Worm (Caenorhabditis elegans) whole organism, mixed stage, embryonic: ENCODE data around the gene byn-1.

Experiments
- M03D4.4 ChIP-seq: sonication (generic microtip); optimal IDR thresholded peaks from 2 replicates; lab custom pipeline; 2017; ENCODE audit warnings: mild to moderate bottlenecking, missing genetic modification characterization, missing compliant biosample characterization
- bed-3 ChIP-seq: fragments of 200-800 bp; sonication (Bioruptor generic); optimal IDR thresholded peaks from 3 replicates; lab custom pipeline; 2018; ENCODE audit warnings: mild to moderate bottlenecking, missing genetic modification characterization, moderate library complexity, missing compliant biosample characterization
- blmp-1 ChIP-seq: fragments of 150-350 bp; optimal IDR thresholded peaks from 2 replicates; lab custom pipeline; 2014; ENCODE audit warnings: missing biosample characterization, missing genetic modification characterization
- ceh-39 ChIP-seq: fragments of 150-350 bp; optimal IDR thresholded peaks from 2 replicates; lab custom pipeline; 2014; ENCODE audit warnings: missing biosample characterization, missing genetic modification characterization
- ceh-43 ChIP-seq: fragments of 200-800 bp; sonication (Bioruptor generic); optimal IDR thresholded peaks from 2 replicates; lab custom pipeline; 2018; ENCODE audit warnings: mild to moderate bottlenecking, missing genetic modification characterization, moderate library complexity, missing compliant biosample characterization
- ceh-83 ChIP-seq: fragments of 200-800 bp; sonication (Bioruptor generic); optimal IDR thresholded peaks from 2 replicates; lab custom pipeline; 2018; ENCODE audit warnings: mild to moderate bottlenecking, missing genetic modification characterization, missing compliant biosample characterization
- ces-1 ChIP-seq: fragments of 150-350 bp; optimal IDR thresholded peaks from 2 replicates; lab custom pipeline; 2014; ENCODE audit warnings: missing biosample characterization, missing genetic modification reagents, missing genetic modification characterization
- drap-1 ChIP-seq: fragments of 200-800 bp; sonication (Bioruptor generic); optimal IDR thresholded peaks from 3 replicates; lab custom pipeline; 2018; ENCODE audit warnings: mild to moderate bottlenecking, missing genetic modification characterization, missing compliant biosample characterization
- elt-1 ChIP-seq: sonication (generic microtip); optimal IDR thresholded peaks from 2 replicates; lab custom pipeline; 2017; ENCODE audit warnings: missing genetic modification characterization, mild to moderate bottlenecking, missing compliant biosample characterization, antibody characterized with exemption, moderate library complexity, borderline replicate concordance; ENCODE audit not compliant: insufficient read depth
- flh-1 ChIP-seq: fragments of 200-800 bp; sonication (Bioruptor generic); optimal IDR thresholded peaks from 2 replicates; lab custom pipeline; 2018; ENCODE audit warnings: mild to moderate bottlenecking, missing genetic modification characterization, moderate library complexity, missing compliant biosample characterization
- ham-2 ChIP-seq: fragments of 200-800 bp; sonication (Bioruptor generic); optimal IDR thresholded peaks from 2 replicates; lab custom pipeline; 2018; ENCODE audit warnings: mild to moderate bottlenecking, missing genetic modification characterization, missing compliant biosample characterization
- hlh-1 ChIP-seq: fragments of 150-350 bp; optimal IDR thresholded peaks from 2 replicates; lab custom pipeline; 2014; ENCODE audit warnings: missing biosample characterization, missing genetic modification reagents, missing genetic modification characterization
- lin-13 ChIP-seq: fragments of 150-350 bp; optimal IDR thresholded peaks from 2 replicates; lab custom pipeline; 2014; ENCODE audit warnings: missing biosample characterization, missing genetic modification characterization
- lin-32 ChIP-seq: fragments of 200-800 bp; sonication (Bioruptor generic); optimal IDR thresholded peaks from 2 replicates; lab custom pipeline; 2018; ENCODE audit warnings: mild to moderate bottlenecking, missing genetic modification characterization, missing compliant biosample characterization
- lsy-2 ChIP-seq: fragments of 150-350 bp; optimal IDR thresholded peaks from 2 replicates; lab custom pipeline; 2014; ENCODE audit warnings: missing biosample characterization, missing genetic modification characterization
- mab-5 ChIP-seq: fragments of 150-350 bp; optimal IDR thresholded peaks from 2 replicates; lab custom pipeline; 2014; ENCODE audit warnings: missing biosample characterization, missing genetic modification characterization
- mep-1 ChIP-seq: fragments of 150-350 bp; optimal IDR thresholded peaks from 2 replicates; lab custom pipeline; 2017; ENCODE audit warnings: missing biosample characterization, missing genetic modification reagents, missing genetic modification characterization, inconsistent platforms
- mls-2 ChIP-seq: sonication (generic microtip); optimal IDR thresholded peaks from 2 replicates; lab custom pipeline; 2016; ENCODE audit warnings: mild to moderate bottlenecking, missing genetic modification characterization, moderate library complexity, missing compliant biosample characterization
- nhr-12 ChIP-seq: fragments of 150-350 bp; optimal IDR thresholded peaks from 2 replicates; lab custom pipeline; 2014; ENCODE audit warnings: missing biosample characterization, missing genetic modification characterization
- nhr-2 ChIP-seq: fragments of 150-350 bp; optimal IDR thresholded peaks from 2 replicates; lab custom pipeline; 2014; ENCODE audit warnings: missing biosample characterization, missing genetic modification characterization
- nhr-237 ChIP-seq: fragments of 150-350 bp; optimal IDR thresholded peaks from 2 replicates; lab custom pipeline; 2014; ENCODE audit warnings: missing biosample characterization, missing genetic modification characterization
- nhr-28 ChIP-seq: fragments of 150-350 bp; optimal IDR thresholded peaks from 2 replicates; lab custom pipeline; 2014; ENCODE audit warnings: missing biosample characterization, missing genetic modification characterization
- nhr-76 ChIP-seq: sonication (generic microtip); optimal IDR thresholded peaks from 2 replicates; lab custom pipeline; 2017; ENCODE audit warnings: missing biosample characterization, missing genetic modification characterization
- pha-4 ChIP-seq: fragments of 150-350 bp; optimal IDR thresholded peaks from 2 replicates; lab custom pipeline; 2018; ENCODE audit warnings: missing biosample characterization, missing genetic modification reagents, missing genetic modification characterization
- sem-2 ChIP-seq: fragments of 200-800 bp; sonication (Bioruptor generic); optimal IDR thresholded peaks from 2 replicates; lab custom pipeline; 2018; ENCODE audit warnings: mild to moderate bottlenecking, missing genetic modification characterization, missing compliant biosample characterization
- snpc-4 ChIP-seq: fragments of 150-350 bp; optimal IDR thresholded peaks from 2 replicates; lab custom pipeline; 2014; ENCODE audit warnings: missing biosample characterization, missing genetic modification characterization
- sptf-1 ChIP-seq: sonication (generic microtip); optimal IDR thresholded peaks from 2 replicates; lab custom pipeline; 2017; ENCODE audit warnings: mild to moderate bottlenecking, missing genetic modification characterization, moderate library complexity, missing compliant biosample characterization
- unc-39 ChIP-seq: fragments of 150-350 bp; optimal IDR thresholded peaks from 2 replicates; lab custom pipeline; 2014; ENCODE audit warnings: missing biosample characterization, missing genetic modification characterization
- unc-62 ChIP-seq: fragments of 150-350 bp; optimal IDR thresholded peaks from 2 replicates; lab custom pipeline; 2014; ENCODE audit warnings: missing biosample characterization, missing genetic modification reagents, missing genetic modification characterization
- zip-8 ChIP-seq: fragments of 150-350 bp; optimal IDR thresholded peaks from 2 replicates; lab custom pipeline; 2014; ENCODE audit warnings: missing biosample characterization, missing genetic modification characterization
- ztf-11 ChIP-seq: fragments of 150-350 bp; optimal IDR thresholded peaks from 2 replicates; lab custom pipeline; 2014; ENCODE audit warnings: missing biosample characterization, missing genetic modification characterization

Gene byn-1

ce11 chrIII:6953373-6953772 is 21.6 kb downstream of the byn-1 start:
- no peak for TF ChIP-seq ham-2
- TF ChIP-seq pha-4 (tag; lab: Kevin White, UChicago) = no peak
- TF ChIP-seq mep-1 (tag; lab: Kevin White, UChicago) = no peak
- TF ChIP-seq ces-1 (GFP tag; lab: Kevin White, UChicago) = no peak
- TF ChIP-seq blmp-1 (tag; lab: Kevin White, UChicago) = no peak
- no peak for TF ChIP-seq nhr-2
- no peak for TF ChIP-seq ceh-43 (GFP tag; lab: Kevin White, UChicago)
- no peak for TF ChIP-seq sem-2
- TF ChIP-seq lin-13 (tag; lab: Kevin White, UChicago) = no peak
- no peak for TF ChIP-seq lsy-2 (tag; lab: Kevin White, UChicago)
- TF ChIP-seq bed-3 (GFP tag; lab: Kevin White, UChicago) = no peak
- no peak for TF ChIP-seq drap-1
- no peak for TF ChIP-seq snpc-4 (tag; lab: Kevin White, UChicago)
- no peak for TF ChIP-seq mab-5 (tag; lab: Kevin White, UChicago)
- TF ChIP-seq unc-62 (GFP tag; lab: Kevin White, UChicago) = no peak
- TF ChIP-seq ceh-39 = no peak
- no peak for TF ChIP-seq sptf-1
- no peak for TF ChIP-seq nhr-237

- no peak for TF ChIP-seq lsy-2 (tag; lab: Kevin White, UChicago)
- TF ChIP-seq, all 35 proteins: peak for 0
These were observed 22.2 kb downstream of the byn-1 start for ce11 chrIII:6953978-6954377.

- TF ChIP-seq ceh-43 (GFP tag; lab: Kevin White, UChicago) (no peak), M03D4.4 (tag; lab: Kevin White, UChicago) (no peak), unc-62 (GFP tag; lab: Kevin White, UChicago) (no peak), ztf-11 (tag; lab: Kevin White, UChicago) (no peak), mls-2 (tag; lab: Kevin White, UChicago) (no peak), drap-1 (no peak), sem-2 (no peak), blmp-1 (tag; lab: Kevin White, UChicago) (no peak), mep-1 (tag; lab: Kevin White, UChicago) (no peak), lin-13 (tag; lab: Kevin White, UChicago) (no peak), sptf-1 (no peak), ceh-39 (no peak)
These were observed 24.0 kb downstream of the byn-1 start for ce11 chrIII:6955766-6956165.

- TF ChIP-seq zip-8 (tag; lab: Kevin White, UChicago) (peak; percentile 91), nhr-28 (tag; lab: Kevin White, UChicago) (no peak), nhr-12 (tag; lab: Kevin White, UChicago) (no peak)
These were observed 27.0 kb downstream of the byn-1 start for ce11 chrIII:6958674-6959241.

ce11 chrIII:6961167-6961566 is 29.4 kb downstream of the byn-1 start:
- no peak for TF ChIP-seq sem-2
- TF ChIP-seq lin-32 (GFP tag; lab: Kevin White, UChicago) = no peak
- no peak for TF ChIP-seq bed-3 (GFP tag; lab: Kevin White, UChicago)
- TF ChIP-seq hlh-1 = no peak
- TF ChIP-seq sptf-1 = peak; percentile 18
- no peak for TF ChIP-seq ceh-39
- peak; percentile 97 for TF ChIP-seq lsy-2 (tag; lab: Kevin White, UChicago)
- TF ChIP-seq elt-1 (tag; lab: Kevin White, UChicago) = no peak
- TF ChIP-seq zip-8 (tag; lab: Kevin White, UChicago) = no peak
- TF ChIP-seq blmp-1 (tag; lab: Kevin White, UChicago) = no peak
- TF ChIP-seq unc-62 (GFP tag; lab: Kevin White, UChicago) = no peak
- TF ChIP-seq unc-39 (tag; lab: Kevin White, UChicago) = no peak
- no peak for TF ChIP-seq nhr-28 (tag; lab: Kevin White, UChicago)
- TF ChIP-seq nhr-76 = no peak
- no peak for TF ChIP-seq ceh-83 (GFP tag; lab: Kevin White, UChicago)
- peak; percentile 31 for TF ChIP-seq ceh-43 (GFP tag; lab: Kevin White, UChicago)
- TF ChIP-seq mep-1 (tag; lab: Kevin White, UChicago) = peak; percentile 46
- TF ChIP-seq snpc-4 (tag; lab: Kevin White, UChicago) = no peak
- TF ChIP-seq flh-1 (GFP tag; lab: Kevin White, UChicago) = no peak
